Fruit fly (Drosophila melanogaster): ENCODE measurements around the gene CG14989.

CG14989 gene

DNA sequence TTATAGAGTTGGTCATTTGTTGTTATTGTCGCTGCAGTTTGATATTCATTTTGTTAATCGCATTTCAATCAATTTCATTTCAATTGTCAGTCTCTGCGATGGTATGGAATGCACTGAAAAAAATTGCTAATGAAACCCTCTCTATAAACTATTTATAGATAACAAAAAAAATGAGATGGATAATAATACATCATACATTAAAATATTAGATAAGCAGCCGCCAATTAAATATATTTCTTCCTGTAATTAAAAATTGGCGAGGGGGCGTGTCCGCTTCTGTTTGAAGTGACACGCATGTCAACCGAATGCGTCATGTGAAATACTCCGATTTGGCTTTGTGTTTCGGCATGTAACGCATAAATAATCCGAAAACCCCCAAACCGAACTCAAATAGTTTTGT, 42.9 kb upstream of the CG14989 start:
- no peak for TF ChIP-seq CG5245 (GFP tag; optimal IDR thresholded peaks at IDR 0.05)
- no peak for TF ChIP-seq CG1529 (GFP tag; optimal IDR thresholded peaks at IDR 0.05)
- TF ChIP-seq pros (GFP tag; optimal IDR thresholded peaks at IDR 0.05) = no peak
- no peak for TF ChIP-seq trem (tag; optimal IDR thresholded peaks at IDR 0.05)
- no peak for TF ChIP-seq Dp (GFP tag; optimal IDR thresholded peaks at IDR 0.05)
- TF ChIP-seq gfzf (GFP tag; optimal IDR thresholded peaks at IDR 0.05) = no peak
- TF ChIP-seq fu2 (GFP tag; optimal IDR thresholded peaks at IDR 0.05) = no peak
- no peak for TF ChIP-seq Poxn (GFP tag; IDR thresholded peaks at IDR 0.05)
- TF ChIP-seq CG15073 (GFP tag; optimal IDR thresholded peaks at IDR 0.05) = no peak
- peak; percentile 32 for TF ChIP-seq CG17359 (tag; optimal IDR thresholded peaks at IDR 0.05)
- no peak for TF ChIP-seq odd (GFP tag; optimal IDR thresholded peaks at IDR 0.05)
- no peak for TF ChIP-seq CG15514 (GFP tag; optimal IDR thresholded peaks at IDR 0.05)
- TF ChIP-seq HHEX (GFP tag; optimal IDR thresholded peaks at IDR 0.05) = no peak
- no peak for TF ChIP-seq her (GFP tag; optimal IDR thresholded peaks at IDR 0.05)
- TF ChIP-seq tx (GFP tag; optimal IDR thresholded peaks at IDR 0.05) = no peak
- TF ChIP-seq CG14050 (GFP tag; IDR thresholded peaks at IDR 0.05) = no peak
- TF ChIP-seq Sin3A (optimal IDR thresholded peaks at IDR 0.05) = no peak
- TF ChIP-seq CG2120 (GFP tag; optimal IDR thresholded peaks at IDR 0.05) = no peak
- TF ChIP-seq NfI (GFP tag; optimal IDR thresholded peaks at IDR 0.05) = no peak
- TF ChIP-seq abd-A (tag; optimal IDR thresholded peaks at IDR 0.05) = no peak
- no peak for TF ChIP-seq H15 (GFP tag; IDR thresholded peaks at IDR 0.05)
- no peak for TF ChIP-seq Hmr (GFP tag; optimal IDR thresholded peaks at IDR 0.05)
- TF ChIP-seq CG6813 (GFP tag; optimal IDR thresholded peaks at IDR 0.05) = no peak
- TF ChIP-seq kah (GFP tag; optimal IDR thresholded peaks at IDR 0.05) = no peak
- no peak for TF ChIP-seq bsh (GFP tag; optimal IDR thresholded peaks at IDR 0.05)
- no peak for TF ChIP-seq z (GFP tag; IDR thresholded peaks at IDR 0.05)
- TF ChIP-seq CG17361 (GFP tag; IDR thresholded peaks at IDR 0.05) = no peak
- no peak for TF ChIP-seq ssp (GFP tag; IDR thresholded peaks at IDR 0.05)
- no peak for TF ChIP-seq shn (GFP tag; optimal IDR thresholded peaks at IDR 0.05)
- TF ChIP-seq Ets97D (GFP tag; optimal IDR thresholded peaks at IDR 0.05) = no peak
- TF ChIP-seq sens-2 (GFP tag; IDR thresholded peaks at IDR 0.05) = no peak
- peak; percentile 20 for TF ChIP-seq sens (GFP tag)
- TF ChIP-seq CG16863 (GFP tag; optimal IDR thresholded peaks at IDR 0.05) = no peak
- TF ChIP-seq CG31365 (tag; optimal IDR thresholded peaks at IDR 0.05) = no peak
- TF ChIP-seq CG13894 (tag; optimal IDR thresholded peaks at IDR 0.05) = no peak
- TF ChIP-seq Bdp1 (GFP tag; optimal IDR thresholded peaks at IDR 0.05) = no peak
- no peak for TF ChIP-seq CG13624 (GFP tag; optimal IDR thresholded peaks at IDR 0.05)
- no peak for TF ChIP-seq Doc2 (GFP tag; IDR thresholded peaks at IDR 0.05)
- TF ChIP-seq CG9876 (GFP tag; optimal IDR thresholded peaks at IDR 0.05) = no peak
- TF ChIP-seq HLH3B (GFP tag; IDR thresholded peaks at IDR 0.05) = no peak
- no peak for TF ChIP-seq CG14667 (GFP tag; IDR thresholded peaks at IDR 0.05)
- peak; percentile 29 for TF ChIP-seq CG2678 (tag; optimal IDR thresholded peaks at IDR 0.05)
- no peak for TF ChIP-seq CG4424 (GFP tag; optimal IDR thresholded peaks at IDR 0.05)
- no peak for TF ChIP-seq Myb (GFP tag; optimal IDR thresholded peaks at IDR 0.05)
- TF ChIP-seq gro (GFP tag; optimal IDR thresholded peaks at IDR 0.05) = no peak
- peak; percentile 41 for TF ChIP-seq CG14441 (GFP tag; IDR thresholded peaks at IDR 0.05)
- no peak for TF ChIP-seq fd96Cb (tag; optimal IDR thresholded peaks at IDR 0.05)
- no peak for TF ChIP-seq lab (GFP tag; optimal IDR thresholded peaks at IDR 0.05)
- TF ChIP-seq Mad (GFP tag; optimal IDR thresholded peaks at IDR 0.05) = no peak
- TF ChIP-seq sd (tag; optimal IDR thresholded peaks at IDR 0.05) = peak; percentile 55
- no peak for TF ChIP-seq Dll (GFP tag; IDR thresholded peaks at IDR 0.05; ENCODE audit: partially characterized antibody)
- no peak for TF ChIP-seq nerfin-1 (tag; optimal IDR thresholded peaks at IDR 0.05)
- peak; percentile 15 for TF ChIP-seq CG2712 (tag; optimal IDR thresholded peaks at IDR 0.05)

Data from whole organism, embryonic.